Worm (Caenorhabditis elegans) whole organism, L1 larva: Measurements from ENCODE around the gene nol-10.
A peak's percentile ranks its signal among the peaks of the same experiment; 100 is the strongest.

Experiments
- C34B4.2 ChIP-seq: sonication (generic microtip); optimal IDR thresholded peaks from 2 replicates; lab custom pipeline; 2017; ENCODE audit warnings: mild to moderate bottlenecking, missing genetic modification characterization, missing compliant biosample characterization
- F16B12.6 ChIP-seq: fragments of 150-350 bp; optimal IDR thresholded peaks from 2 replicates; lab custom pipeline; 2014; ENCODE audit warnings: missing biosample characterization, missing genetic modification characterization
- alr-1 ChIP-seq: fragments of 200-800 bp; sonication (Bioruptor generic); optimal IDR thresholded peaks from 2 replicates; lab custom pipeline; 2018; ENCODE audit warnings: borderline replicate concordance, mild to moderate bottlenecking, missing genetic modification characterization, missing compliant biosample characterization
- ceh-8 ChIP-seq: fragments of 200-800 bp; sonication (Bioruptor generic); optimal IDR thresholded peaks from 2 replicates; lab custom pipeline; 2018; ENCODE audit warnings: mild to moderate bottlenecking, missing genetic modification characterization, moderate library complexity, missing compliant biosample characterization
- ceh-82 ChIP-seq, 3 experiments: fragments of 150-350 bp in 1 of 3; sonication (generic microtip) in 2 of 3; optimal IDR thresholded peaks; 2 replicates each; lab custom pipeline; 2014 to 2017; ENCODE audit warnings: missing biosample characterization in 3 of 3, missing genetic modification characterization in 3 of 3
- ceh-88 ChIP-seq: fragments of 200-800 bp; sonication (Bioruptor generic); IDR thresholded peaks from 2 replicates; pipeline ENCODE4 v1.3.6; 2022; ENCODE audit warnings: missing genetic modification characterization, missing compliant biosample characterization
- ceh-90 ChIP-seq: sonication (generic microtip); optimal IDR thresholded peaks from 2 replicates; lab custom pipeline; 2016; ENCODE audit warnings: missing genetic modification characterization, missing compliant biosample characterization
- ces-1 ChIP-seq: fragments of 150-350 bp; optimal IDR thresholded peaks from 2 replicates; lab custom pipeline; 2014; ENCODE audit warnings: missing biosample characterization, missing genetic modification reagents, missing genetic modification characterization
- dpl-1 ChIP-seq, 3 experiments: fragments of 150-350 bp in 2 of 3; sonication (generic microtip) in 1 of 3; optimal IDR thresholded peaks; 2 replicates each; lab custom pipeline; 2014 to 2017; ENCODE audit warnings: missing biosample characterization in 3 of 3, missing genetic modification characterization in 3 of 3, missing genetic modification reagents in 3 of 3
- efl-3 ChIP-seq: fragments of 200-800 bp; sonication (Bioruptor generic); optimal IDR thresholded peaks from 2 replicates; lab custom pipeline; 2018; ENCODE audit warnings: mild to moderate bottlenecking, missing genetic modification characterization, missing compliant biosample characterization
- egl-13 ChIP-seq: sonication (generic microtip); optimal IDR thresholded peaks from 2 replicates; lab custom pipeline; 2016; ENCODE audit warnings: missing genotype, missing genetic modification reagents, missing genetic modification characterization, missing compliant biosample characterization
- egl-27 ChIP-seq, 2 experiments: fragments of 150-350 bp in 1 of 2; sonication (generic microtip); optimal IDR thresholded peaks; 3 replicates each; lab custom pipeline; 2017 to 2018; ENCODE audit warnings: missing biosample characterization in 2 of 2, missing genetic modification characterization in 2 of 2, missing genetic modification reagents in 2 of 2
- elt-3 ChIP-seq, 6 experiments: fragments of 150-350 bp in 1 of 6; sonication (generic microtip); optimal IDR thresholded peaks; 2 replicates each; lab custom pipeline; 2017 to 2018; ENCODE audit warnings: missing biosample characterization in 6 of 6, missing genetic modification characterization in 6 of 6, inconsistent platforms in 1 of 6
- fkh-10 ChIP-seq: sonication (generic microtip); optimal IDR thresholded peaks from 2 replicates; lab custom pipeline; 2017; ENCODE audit warnings: missing biosample characterization, missing genetic modification reagents, missing genetic modification characterization
- fkh-4 ChIP-seq: sonication (generic microtip); optimal IDR thresholded peaks from 2 replicates; lab custom pipeline; 2016; ENCODE audit warnings: missing compliant biosample characterization, missing genetic modification characterization, borderline replicate concordance
- fkh-8 ChIP-seq: sonication (generic microtip); optimal IDR thresholded peaks from 2 replicates; lab custom pipeline; 2016; ENCODE audit warnings: mild to moderate bottlenecking, missing genetic modification characterization, missing compliant biosample characterization
- fos-1 ChIP-seq: fragments of 150-350 bp; optimal IDR thresholded peaks from 2 replicates; lab custom pipeline; 2014; ENCODE audit warnings: missing biosample characterization, missing genetic modification characterization
- hlh-4 ChIP-seq: sonication (generic microtip); optimal IDR thresholded peaks from 2 replicates; lab custom pipeline; 2016; ENCODE audit warnings: mild to moderate bottlenecking, missing genetic modification characterization, missing compliant biosample characterization
- hpl-2 ChIP-seq: fragments of 150-350 bp; optimal IDR thresholded peaks from 2 replicates; lab custom pipeline; 2014; ENCODE audit warnings: missing biosample characterization, missing genetic modification reagents, missing genetic modification characterization
- irx-1 ChIP-seq: sonication (generic microtip); optimal IDR thresholded peaks from 2 replicates; lab custom pipeline; 2016; ENCODE audit warnings: missing genetic modification characterization, missing compliant biosample characterization
- jun-1 ChIP-seq: fragments of 150-350 bp; optimal IDR thresholded peaks from 2 replicates; lab custom pipeline; 2014; ENCODE audit warnings: missing biosample characterization, missing genetic modification reagents, missing genetic modification characterization
- lin-13 ChIP-seq: fragments of 150-350 bp; optimal IDR thresholded peaks from 2 replicates; lab custom pipeline; 2014; ENCODE audit warnings: missing biosample characterization, missing genetic modification reagents, missing genetic modification characterization
- lin-14 ChIP-seq: fragments of 200-800 bp; sonication (Bioruptor generic); optimal IDR thresholded peaks from 2 replicates; lab custom pipeline; 2018; ENCODE audit warnings: mild to moderate bottlenecking, missing genetic modification characterization, moderate library complexity, missing compliant biosample characterization
- lin-15B ChIP-seq: fragments of 150-350 bp; sonication (generic microtip); optimal IDR thresholded peaks from 3 replicates; lab custom pipeline; 2014; ENCODE audit warnings: missing biosample characterization, missing genetic modification characterization
- lin-39 ChIP-seq: fragments of 150-350 bp; optimal IDR thresholded peaks from 2 replicates; lab custom pipeline; 2014; ENCODE audit warnings: missing biosample characterization, missing genetic modification reagents, missing genetic modification characterization
- lir-3 ChIP-seq: sonication (generic microtip); optimal IDR thresholded peaks from 2 replicates; lab custom pipeline; 2016; ENCODE audit warnings: mild to moderate bottlenecking, missing genetic modification characterization, moderate library complexity, missing compliant biosample characterization; ENCODE audit not compliant: poor library complexity
- lsy-2 ChIP-seq, 2 experiments: fragments of 150-350 bp; optimal IDR thresholded peaks; 2 replicates each; lab custom pipeline; 2014; ENCODE audit warnings: missing biosample characterization in 2 of 2, missing genetic modification characterization in 2 of 2
- mdl-1 ChIP-seq, 2 experiments: fragments of 150-350 bp; optimal IDR thresholded peaks; 2 replicates each; lab custom pipeline; 2014 to 2017; ENCODE audit warnings: missing biosample characterization in 2 of 2, missing genetic modification characterization in 2 of 2, inconsistent platforms in 1 of 2
- mef-2 ChIP-seq: fragments of 150-350 bp; optimal IDR thresholded peaks from 2 replicates; lab custom pipeline; 2014; ENCODE audit warnings: missing biosample characterization, missing genetic modification characterization
- mep-1 ChIP-seq: fragments of 150-350 bp; optimal IDR thresholded peaks from 2 replicates; lab custom pipeline; 2014; ENCODE audit warnings: missing biosample characterization, missing genetic modification characterization
- nhr-11 ChIP-seq: fragments of 150-350 bp; optimal IDR thresholded peaks from 2 replicates; lab custom pipeline; 2014; ENCODE audit warnings: missing biosample characterization, missing genetic modification characterization
- nhr-19 ChIP-seq: fragments of 200-800 bp; sonication (Bioruptor generic); conservative IDR thresholded peaks from 2 replicates; pipeline ENCODE4 v1.3.6; 2022; ENCODE audit warnings: missing genetic modification characterization, missing compliant biosample characterization
- nhr-20 ChIP-seq: sonication (generic microtip); optimal IDR thresholded peaks from 2 replicates; lab custom pipeline; 2016; ENCODE audit warnings: mild to moderate bottlenecking, missing genetic modification characterization, missing compliant biosample characterization
- nhr-237 ChIP-seq: fragments of 150-350 bp; optimal IDR thresholded peaks from 2 replicates; lab custom pipeline; 2014; ENCODE audit warnings: missing biosample characterization, missing genetic modification characterization
- nhr-28 ChIP-seq: fragments of 150-350 bp; optimal IDR thresholded peaks from 2 replicates; lab custom pipeline; 2014; ENCODE audit warnings: missing biosample characterization, missing genetic modification characterization
- nhr-47 ChIP-seq: sonication (generic microtip); optimal IDR thresholded peaks from 2 replicates; lab custom pipeline; 2016; ENCODE audit warnings: mild to moderate bottlenecking, missing genetic modification characterization, moderate library complexity, missing compliant biosample characterization
- nhr-71 ChIP-seq: sonication (generic microtip); optimal IDR thresholded peaks from 2 replicates; lab custom pipeline; 2016; ENCODE audit warnings: mild to moderate bottlenecking, missing genetic modification characterization, moderate library complexity, missing compliant biosample characterization
- nhr-84 ChIP-seq: sonication (generic microtip); optimal IDR thresholded peaks from 2 replicates; lab custom pipeline; 2017; ENCODE audit warnings: missing biosample characterization, missing genetic modification characterization
- nhr-85 ChIP-seq: sonication (generic microtip); peaks from one replicate; lab custom pipeline; 2016; ENCODE audit warnings: missing genetic modification characterization, inconsistent platforms, missing compliant biosample characterization
- pag-3 ChIP-seq: sonication (generic microtip); optimal IDR thresholded peaks from 2 replicates; lab custom pipeline; 2017; ENCODE audit warnings: missing genetic modification characterization, mild to moderate bottlenecking, missing compliant biosample characterization, antibody characterized with exemption, borderline replicate concordance; ENCODE audit not compliant: insufficient read depth
- pqm-1 ChIP-seq: sonication (generic microtip); optimal IDR thresholded peaks from 3 replicates; lab custom pipeline; 2017; ENCODE audit warnings: missing biosample characterization, missing genetic modification characterization
- snu-23 ChIP-seq: sonication (generic microtip); optimal IDR thresholded peaks from 2 replicates; lab custom pipeline; 2016; ENCODE audit warnings: missing genetic modification characterization, missing compliant biosample characterization
- sox-4 ChIP-seq: sonication (generic microtip); optimal IDR thresholded peaks from 2 replicates; lab custom pipeline; 2016; ENCODE audit warnings: missing genetic modification characterization, missing compliant biosample characterization
- sup-37 ChIP-seq: fragments of 200-800 bp; sonication (Bioruptor generic); optimal IDR thresholded peaks from 2 replicates; lab custom pipeline; 2018; ENCODE audit warnings: mild to moderate bottlenecking, missing genetic modification characterization, missing compliant biosample characterization
- unc-130 ChIP-seq: fragments of 150-350 bp; optimal IDR thresholded peaks from 2 replicates; lab custom pipeline; 2017; ENCODE audit warnings: missing biosample characterization, missing genetic modification characterization, inconsistent platforms
- unc-62 ChIP-seq: fragments of 150-350 bp; optimal IDR thresholded peaks from 2 replicates; lab custom pipeline; 2014; ENCODE audit warnings: missing biosample characterization, missing genetic modification reagents, missing genetic modification characterization
- unc-98 ChIP-seq: fragments of 200-800 bp; sonication (Bioruptor generic); IDR thresholded peaks from 2 replicates; pipeline ENCODE4 v1.3.6; 2022; ENCODE audit warnings: missing genetic modification characterization, missing compliant biosample characterization
- vab-15 ChIP-seq: sonication (generic microtip); optimal IDR thresholded peaks from 2 replicates; lab custom pipeline; 2017; ENCODE audit warnings: missing genotype, mild to moderate bottlenecking, missing genetic modification characterization, missing compliant biosample characterization
- xbp-1 ChIP-seq: sonication (generic microtip); optimal IDR thresholded peaks from 2 replicates; lab custom pipeline; 2016; ENCODE audit warnings: missing genetic modification characterization, missing compliant biosample characterization
- zip-4 ChIP-seq: fragments of 200-800 bp; sonication (Bioruptor generic); optimal IDR thresholded peaks from 2 replicates; lab custom pipeline; 2018; ENCODE audit warnings: mild to moderate bottlenecking, missing genetic modification characterization, moderate library complexity, missing compliant biosample characterization
- ztf-11 ChIP-seq, 2 experiments: sonication (generic microtip); optimal IDR thresholded peaks; 2 replicates each; lab custom pipeline; 2016 to 2017; ENCODE audit warnings: missing genetic modification characterization in 2 of 2, missing biosample characterization in 1 of 2, missing compliant biosample characterization in 1 of 2
- ztf-4 ChIP-seq: fragments of 150-350 bp; optimal IDR thresholded peaks from 2 replicates; lab custom pipeline; 2014; ENCODE audit warnings: missing biosample characterization, missing genetic modification characterization

nol-10 gene

ce11 chrIV:7580062-7580614, at the start of gene nol-10, which contains the start of gene cec-5:
nol-10 (plus strand) TSS chrIV:7580597.
cec-5 (minus strand) TSS chrIV:7580112.
- TF ChIP-seq egl-13 (tag; lab: Kevin White, UChicago): peak; percentile 58
- no peak for TF ChIP-seq pag-3
- peak; percentile 23 for TF ChIP-seq lir-3 (tag; lab: Kevin White, UChicago)
- no peak for TF ChIP-seq hlh-4 (tag; lab: Kevin White, UChicago)
- peak; percentile 3 for TF ChIP-seq fkh-10 (GFP tag; lab: Kevin White, UChicago)
- TF ChIP-seq xbp-1 (tag; lab: Kevin White, UChicago): peak; percentile 71
- no peak for TF ChIP-seq zip-4
- no peak for TF ChIP-seq nhr-28 (tag; lab: Kevin White, UChicago)
- no peak for TF ChIP-seq lin-39 (tag; lab: Kevin White, UChicago)
- TF ChIP-seq ztf-11 (tag; optimal IDR thresholded peaks at IDR 0.05; lab: Kevin White, UChicago): peak in 1 of 2 experiments; percentile 29
- TF ChIP-seq hpl-2 (GFP tag; lab: Kevin White, UChicago): no peak
- TF ChIP-seq F16B12.6 (tag; lab: Kevin White, UChicago): peak; percentile 47
- TF ChIP-seq unc-98 (GFP tag; lab: Robert Waterston, UW): no peak
- TF ChIP-seq mdl-1 (tag; optimal IDR thresholded peaks at IDR 0.05; lab: Kevin White, UChicago): peak in 1 of 2 experiments; percentile 68
- TF ChIP-seq nhr-19 (GFP tag; lab: Robert Waterston, UW): peak; percentile 44
- peak; percentile 91 for TF ChIP-seq lin-14 (GFP tag; lab: Kevin White, UChicago)
- TF ChIP-seq ceh-8: no peak
- no peak for TF ChIP-seq fkh-4 (tag; lab: Kevin White, UChicago)
- TF ChIP-seq irx-1 (tag; lab: Kevin White, UChicago): peak; percentile 12
- peak; percentile 67 to 80 (median 74) for TF ChIP-seq dpl-1 (GFP tag; optimal IDR thresholded peaks at IDR 0.05; lab: Kevin White, UChicago)
- TF ChIP-seq elt-3 (tag; optimal IDR thresholded peaks at IDR 0.05; lab: Kevin White, UChicago): peak in 1 of 6 experiments; percentile 21
- peak; percentile 12 to 66 (median 54) for TF ChIP-seq ceh-82 (tag; optimal IDR thresholded peaks at IDR 0.05; lab: Kevin White, UChicago)
- TF ChIP-seq sup-37: no peak
- peak; percentile 72 for TF ChIP-seq unc-130 (tag; lab: Kevin White, UChicago)
- TF ChIP-seq ztf-4 (tag; lab: Kevin White, UChicago): peak; percentile 22
- TF ChIP-seq lin-15B (tag; lab: Kevin White, UChicago): peak; percentile 81
- TF ChIP-seq C34B4.2 (tag; lab: Kevin White, UChicago): no peak
- no peak for TF ChIP-seq vab-15 (tag; lab: Kevin White, UChicago)
- TF ChIP-seq nhr-84 (tag; lab: Kevin White, UChicago): no peak
- no peak for TF ChIP-seq unc-62
- TF ChIP-seq fkh-8 (tag; lab: Kevin White, UChicago): peak; percentile 71
- TF ChIP-seq egl-27 (tag; optimal IDR thresholded peaks at IDR 0.05; lab: Kevin White, UChicago): peak in 1 of 2 experiments; percentile 33
- no peak for TF ChIP-seq ces-1 (GFP tag; lab: Kevin White, UChicago)
- TF ChIP-seq lin-13 (GFP tag; lab: Kevin White, UChicago): peak; percentile 73
- TF ChIP-seq pqm-1 (tag; lab: Kevin White, UChicago): no peak
- TF ChIP-seq sox-4 (tag; lab: Kevin White, UChicago): no peak
- TF ChIP-seq mef-2 (tag; lab: Kevin White, UChicago): no peak
- no peak for TF ChIP-seq ceh-90 (tag; lab: Kevin White, UChicago)
- no peak for TF ChIP-seq efl-3
- peak; percentile 74 for TF ChIP-seq nhr-20 (tag; lab: Kevin White, UChicago)
- no peak for TF ChIP-seq nhr-85 (tag; lab: Kevin White, UChicago)
- peak; percentile 85 for TF ChIP-seq nhr-71 (tag; lab: Kevin White, UChicago)
- TF ChIP-seq ceh-88 (GFP tag; lab: Robert Waterston, UW): no peak
- peak; percentile 53 for TF ChIP-seq fos-1
- TF ChIP-seq alr-1 (tag; lab: Kevin White, UChicago): no peak
- TF ChIP-seq snu-23 (GFP tag; lab: Kevin White, UChicago): peak; percentile 89
- TF ChIP-seq nhr-47 (tag; lab: Kevin White, UChicago): peak; percentile 74
- TF ChIP-seq jun-1 (tag; lab: Kevin White, UChicago): no peak
- peak; percentile 76 for TF ChIP-seq mep-1
- TF ChIP-seq nhr-11 (tag; lab: Kevin White, UChicago): no peak
- TF ChIP-seq nhr-237: peak; percentile 32
- peak; percentile 72 to 86 for TF ChIP-seq lsy-2 (tag; optimal IDR thresholded peaks at IDR 0.05; lab: Kevin White, UChicago)
